Worm (Caenorhabditis elegans) whole organism, L1 larva: Measurements from ENCODE around the gene parg-2.

ENCODE experiments used
- C16A3.4 ChIP-seq: fragments of 150-350 bp; optimal IDR thresholded peaks from 2 replicates; lab custom pipeline; 2014; ENCODE audit warnings: missing biosample characterization, missing genetic modification characterization
- C34B4.2 ChIP-seq: sonication (generic microtip); optimal IDR thresholded peaks from 2 replicates; lab custom pipeline; 2017; ENCODE audit warnings: mild to moderate bottlenecking, missing genetic modification characterization, missing compliant biosample characterization
- F16B12.6 ChIP-seq: fragments of 150-350 bp; optimal IDR thresholded peaks from 2 replicates; lab custom pipeline; 2014; ENCODE audit warnings: missing biosample characterization, missing genetic modification characterization
- aha-1 ChIP-seq: fragments of 150-350 bp; optimal IDR thresholded peaks from 2 replicates; lab custom pipeline; 2014; ENCODE audit warnings: missing biosample characterization, missing genetic modification characterization
- alr-1 ChIP-seq: fragments of 200-800 bp; sonication (Bioruptor generic); optimal IDR thresholded peaks from 2 replicates; lab custom pipeline; 2018; ENCODE audit warnings: borderline replicate concordance, mild to moderate bottlenecking, missing genetic modification characterization, missing compliant biosample characterization
- aly-2 ChIP-seq: fragments of 150-350 bp; optimal IDR thresholded peaks from 2 replicates; lab custom pipeline; 2014; ENCODE audit warnings: missing biosample characterization, missing genetic modification characterization
- ama-1 ChIP-seq: fragments of 150-350 bp; optimal IDR thresholded peaks from 2 replicates; lab custom pipeline; 2014
- blmp-1 ChIP-seq: fragments of 150-350 bp; optimal IDR thresholded peaks from 2 replicates; lab custom pipeline; 2014; ENCODE audit warnings: missing biosample characterization, missing genetic modification characterization
- ceh-82 ChIP-seq, 3 experiments: fragments of 150-350 bp in 1 of 3; sonication (generic microtip) in 2 of 3; optimal IDR thresholded peaks; 2 replicates each; lab custom pipeline; 2014 to 2017; ENCODE audit warnings: missing biosample characterization in 3 of 3, missing genetic modification characterization in 3 of 3
- ceh-88 ChIP-seq: fragments of 200-800 bp; sonication (Bioruptor generic); IDR thresholded peaks from 2 replicates; pipeline ENCODE4 v1.3.6; 2022; ENCODE audit warnings: missing genetic modification characterization, missing compliant biosample characterization
- ceh-90 ChIP-seq: sonication (generic microtip); optimal IDR thresholded peaks from 2 replicates; lab custom pipeline; 2016; ENCODE audit warnings: missing genetic modification characterization, missing compliant biosample characterization
- dsc-1 ChIP-seq: sonication (generic microtip); optimal IDR thresholded peaks from 2 replicates; lab custom pipeline; 2016; ENCODE audit warnings: mild to moderate bottlenecking, missing genetic modification characterization, missing compliant biosample characterization
- efl-1 ChIP-seq, 4 experiments: fragments of 150-350 bp; optimal IDR thresholded peaks in 3 of 4; peaks in 1 of 4; 1 replicate in 1 of 4; 2 replicates in 3 of 4; lab custom pipeline; 2014; ENCODE audit warnings: missing biosample characterization in 2 of 4, missing genetic modification characterization in 2 of 4, missing genetic modification reagents in 2 of 4
- egl-13 ChIP-seq: sonication (generic microtip); optimal IDR thresholded peaks from 2 replicates; lab custom pipeline; 2016; ENCODE audit warnings: missing genotype, missing genetic modification reagents, missing genetic modification characterization, missing compliant biosample characterization
- elt-2 ChIP-seq: sonication (generic microtip); optimal IDR thresholded peaks from 2 replicates; lab custom pipeline; 2016; ENCODE audit warnings: missing genetic modification characterization, mild to moderate bottlenecking, inconsistent platforms, missing compliant biosample characterization, missing genetic modification reagents
- elt-3 ChIP-seq, 6 experiments: fragments of 150-350 bp in 1 of 6; sonication (generic microtip); optimal IDR thresholded peaks; 2 replicates each; lab custom pipeline; 2017 to 2018; ENCODE audit warnings: missing biosample characterization in 6 of 6, missing genetic modification characterization in 6 of 6, inconsistent platforms in 1 of 6
- ets-5 ChIP-seq: fragments of 200-800 bp; sonication (Bioruptor generic); IDR thresholded peaks from 2 replicates; pipeline ENCODE4 v1.3.6; 2022; ENCODE audit warnings: missing genetic modification characterization, missing compliant biosample characterization
- fos-1 ChIP-seq: fragments of 150-350 bp; optimal IDR thresholded peaks from 2 replicates; lab custom pipeline; 2014; ENCODE audit warnings: missing biosample characterization, missing genetic modification characterization
- grh-1 ChIP-seq: fragments of 200-800 bp; sonication (Bioruptor generic); IDR thresholded peaks from 2 replicates; pipeline ENCODE4 v1.3.6; 2022; ENCODE audit warnings: missing genetic modification reagents, missing genetic modification characterization, missing compliant biosample characterization
- irx-1 ChIP-seq: sonication (generic microtip); optimal IDR thresholded peaks from 2 replicates; lab custom pipeline; 2016; ENCODE audit warnings: missing genetic modification characterization, missing compliant biosample characterization
- isw-1 ChIP-seq: fragments of 200-800 bp; sonication (Bioruptor generic); IDR thresholded peaks from 2 replicates; pipeline ENCODE4 v1.3.6; 2022; ENCODE audit warnings: missing genetic modification characterization, missing compliant biosample characterization
- jun-1 ChIP-seq: fragments of 150-350 bp; optimal IDR thresholded peaks from 2 replicates; lab custom pipeline; 2014; ENCODE audit warnings: missing biosample characterization, missing genetic modification reagents, missing genetic modification characterization
- lin-13 ChIP-seq: fragments of 150-350 bp; optimal IDR thresholded peaks from 2 replicates; lab custom pipeline; 2014; ENCODE audit warnings: missing biosample characterization, missing genetic modification reagents, missing genetic modification characterization
- lin-14 ChIP-seq: fragments of 200-800 bp; sonication (Bioruptor generic); optimal IDR thresholded peaks from 2 replicates; lab custom pipeline; 2018; ENCODE audit warnings: mild to moderate bottlenecking, missing genetic modification characterization, moderate library complexity, missing compliant biosample characterization
- lin-39 ChIP-seq: fragments of 150-350 bp; optimal IDR thresholded peaks from 2 replicates; lab custom pipeline; 2014; ENCODE audit warnings: missing biosample characterization, missing genetic modification reagents, missing genetic modification characterization
- lsy-2 ChIP-seq, 2 experiments: fragments of 150-350 bp; optimal IDR thresholded peaks; 2 replicates each; lab custom pipeline; 2014; ENCODE audit warnings: missing biosample characterization in 2 of 2, missing genetic modification characterization in 2 of 2
- mab-9 ChIP-seq: fragments of 200-800 bp; sonication (Bioruptor generic); IDR thresholded peaks from 2 replicates; pipeline ENCODE4 v1.3.6; 2022; ENCODE audit warnings: missing genetic modification reagents, missing genetic modification characterization, missing compliant biosample characterization
- mdl-1 ChIP-seq, 2 experiments: fragments of 150-350 bp; optimal IDR thresholded peaks; 2 replicates each; lab custom pipeline; 2014 to 2017; ENCODE audit warnings: missing biosample characterization in 2 of 2, missing genetic modification characterization in 2 of 2, inconsistent platforms in 1 of 2
- mep-1 ChIP-seq: fragments of 150-350 bp; optimal IDR thresholded peaks from 2 replicates; lab custom pipeline; 2014; ENCODE audit warnings: missing biosample characterization, missing genetic modification characterization
- nhr-11 ChIP-seq: fragments of 150-350 bp; optimal IDR thresholded peaks from 2 replicates; lab custom pipeline; 2014; ENCODE audit warnings: missing biosample characterization, missing genetic modification characterization
- nhr-19 ChIP-seq: fragments of 200-800 bp; sonication (Bioruptor generic); conservative IDR thresholded peaks from 2 replicates; pipeline ENCODE4 v1.3.6; 2022; ENCODE audit warnings: missing genetic modification characterization, missing compliant biosample characterization
- nhr-20 ChIP-seq: sonication (generic microtip); optimal IDR thresholded peaks from 2 replicates; lab custom pipeline; 2016; ENCODE audit warnings: mild to moderate bottlenecking, missing genetic modification characterization, missing compliant biosample characterization
- nhr-28 ChIP-seq: fragments of 150-350 bp; optimal IDR thresholded peaks from 2 replicates; lab custom pipeline; 2014; ENCODE audit warnings: missing biosample characterization, missing genetic modification characterization
- nhr-47 ChIP-seq: sonication (generic microtip); optimal IDR thresholded peaks from 2 replicates; lab custom pipeline; 2016; ENCODE audit warnings: mild to moderate bottlenecking, missing genetic modification characterization, moderate library complexity, missing compliant biosample characterization
- nhr-77 ChIP-seq: fragments of 150-350 bp; optimal IDR thresholded peaks from 2 replicates; lab custom pipeline; 2014; ENCODE audit warnings: missing biosample characterization, missing genetic modification characterization
- nhr-85 ChIP-seq: sonication (generic microtip); peaks from one replicate; lab custom pipeline; 2016; ENCODE audit warnings: missing genetic modification characterization, inconsistent platforms, missing compliant biosample characterization
- nhr-90 ChIP-seq: sonication (generic microtip); optimal IDR thresholded peaks from 2 replicates; lab custom pipeline; 2016; ENCODE audit warnings: mild to moderate bottlenecking, missing genetic modification characterization, missing compliant biosample characterization; ENCODE audit not compliant: poor library complexity
- pqm-1 ChIP-seq: sonication (generic microtip); optimal IDR thresholded peaks from 3 replicates; lab custom pipeline; 2017; ENCODE audit warnings: missing biosample characterization, missing genetic modification characterization
- rnt-1 ChIP-seq: sonication (generic microtip); optimal IDR thresholded peaks from 2 replicates; lab custom pipeline; 2016; ENCODE audit warnings: mild to moderate bottlenecking, missing genetic modification characterization, moderate library complexity, missing compliant biosample characterization
- skn-1 ChIP-seq: fragments of 150-350 bp; optimal IDR thresholded peaks from 2 replicates; lab custom pipeline; 2014; ENCODE audit warnings: missing biosample characterization, missing genetic modification characterization
- snpc-4 ChIP-seq: fragments of 150-350 bp; optimal IDR thresholded peaks from 2 replicates; lab custom pipeline; 2014; ENCODE audit warnings: missing biosample characterization, missing genetic modification characterization
- sox-4 ChIP-seq: sonication (generic microtip); optimal IDR thresholded peaks from 2 replicates; lab custom pipeline; 2016; ENCODE audit warnings: missing genetic modification characterization, missing compliant biosample characterization
- sup-37 ChIP-seq: fragments of 200-800 bp; sonication (Bioruptor generic); optimal IDR thresholded peaks from 2 replicates; lab custom pipeline; 2018; ENCODE audit warnings: mild to moderate bottlenecking, missing genetic modification characterization, missing compliant biosample characterization
- swsn-7 ChIP-seq: sonication (generic microtip); optimal IDR thresholded peaks from 2 replicates; lab custom pipeline; 2016; ENCODE audit warnings: missing genetic modification characterization, missing compliant biosample characterization
- tbx-2 ChIP-seq: sonication (generic microtip); optimal IDR thresholded peaks from 2 replicates; lab custom pipeline; 2016; ENCODE audit warnings: missing genetic modification characterization, missing compliant biosample characterization
- unc-130 ChIP-seq: fragments of 150-350 bp; optimal IDR thresholded peaks from 2 replicates; lab custom pipeline; 2017; ENCODE audit warnings: missing biosample characterization, missing genetic modification characterization, inconsistent platforms
- unc-62 ChIP-seq: fragments of 150-350 bp; optimal IDR thresholded peaks from 2 replicates; lab custom pipeline; 2014; ENCODE audit warnings: missing biosample characterization, missing genetic modification reagents, missing genetic modification characterization
- unc-86 ChIP-seq: sonication (generic microtip); optimal IDR thresholded peaks from 2 replicates; lab custom pipeline; 2016; ENCODE audit warnings: missing genetic modification characterization, missing compliant biosample characterization
- unc-98 ChIP-seq: fragments of 200-800 bp; sonication (Bioruptor generic); IDR thresholded peaks from 2 replicates; pipeline ENCODE4 v1.3.6; 2022; ENCODE audit warnings: missing genetic modification characterization, missing compliant biosample characterization
- zip-4 ChIP-seq: fragments of 200-800 bp; sonication (Bioruptor generic); optimal IDR thresholded peaks from 2 replicates; lab custom pipeline; 2018; ENCODE audit warnings: mild to moderate bottlenecking, missing genetic modification characterization, moderate library complexity, missing compliant biosample characterization
- ztf-11 ChIP-seq, 2 experiments: sonication (generic microtip); optimal IDR thresholded peaks; 2 replicates each; lab custom pipeline; 2016 to 2017; ENCODE audit warnings: missing genetic modification characterization in 2 of 2, missing biosample characterization in 1 of 2, missing compliant biosample characterization in 1 of 2
- ztf-4 ChIP-seq: fragments of 150-350 bp; optimal IDR thresholded peaks from 2 replicates; lab custom pipeline; 2014; ENCODE audit warnings: missing biosample characterization, missing genetic modification characterization

Gene parg-2

DNA sequence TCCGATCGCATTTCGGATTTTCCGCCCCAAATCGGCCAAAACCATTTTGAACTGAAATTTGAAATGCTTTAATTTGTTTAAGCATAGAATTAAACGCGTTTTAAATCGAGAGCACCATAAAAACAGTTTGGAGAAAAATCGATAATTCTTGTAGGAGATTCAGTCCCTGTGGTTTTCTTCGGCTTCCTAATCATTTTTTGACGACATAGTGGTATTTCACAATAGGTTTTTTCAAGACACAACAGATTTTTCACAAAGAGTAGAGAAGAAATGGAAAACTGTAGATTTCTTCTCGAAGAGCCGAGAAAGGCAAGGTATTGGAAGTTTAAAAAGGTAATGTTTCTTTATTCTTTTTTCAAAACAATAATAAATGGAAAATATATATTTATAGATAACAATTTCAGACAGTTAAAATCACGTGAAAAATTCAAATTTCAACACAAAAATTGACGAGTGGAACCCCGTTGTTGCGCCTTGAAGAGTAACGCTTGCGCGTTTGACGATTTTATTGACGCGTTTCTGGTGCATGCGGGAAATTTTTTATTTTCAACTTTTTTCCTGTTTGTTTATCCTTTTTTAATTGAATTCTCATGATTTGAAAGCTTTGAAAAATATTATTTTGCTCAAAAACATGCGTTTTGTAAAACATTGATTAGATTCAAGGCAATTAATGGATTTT is 28.9 kb upstream of the parg-2 start, which contains the start of gene F21D5.7:
TSS of gene F21D5.7 (minus strand) at position 51 of the 679 bp plus-strand sequence.
- TF ChIP-seq lin-39 (tag; lab: Kevin White, UChicago) (peak; percentile 79), unc-62 (GFP tag; lab: Kevin White, UChicago) (no peak), elt-2 (peak; percentile 81), ceh-88 (GFP tag; lab: Robert Waterston, UW) (peak; percentile 36; the same call in 1 of the 2 replicates), fos-1 (peak; percentile 58), dsc-1 (tag; lab: Kevin White, UChicago) (peak; percentile 80), elt-3 (tag; optimal IDR thresholded peaks at IDR 0.05; lab: Kevin White, UChicago) (peak in 2 of 6 experiments; percentile 66 to 77), rnt-1 (tag; lab: Kevin White, UChicago) (peak; percentile 87), nhr-90 (tag; lab: Kevin White, UChicago) (peak; percentile 86), snpc-4 (tag; lab: Kevin White, UChicago) (peak; percentile 45), isw-1 (GFP tag; lab: Robert Waterston, UW) (peak; percentile 68), aly-2 (tag; lab: Kevin White, UChicago) (no peak), pqm-1 (tag; lab: Kevin White, UChicago) (no peak), zip-4 (GFP tag; lab: Kevin White, UChicago) (peak; percentile 62), ets-5 (no peak), mep-1 (tag; lab: Kevin White, UChicago) (peak; percentile 90), unc-86 (peak; percentile 67), skn-1 (peak; percentile 82), jun-1 (tag; lab: Kevin White, UChicago) (peak; percentile 68), egl-13 (tag; lab: Kevin White, UChicago) (peak; percentile 66), aha-1 (tag; lab: Kevin White, UChicago) (peak; percentile 43), swsn-7 (peak; percentile 85), efl-1 (optimal IDR thresholded peaks at IDR 0.05; lab: Kevin White, UChicago) (peak; percentile 75 to 86), efl-1 (GFP tag; optimal IDR thresholded peaks at IDR 0.05 in 1 of 2; lab: Kevin White, UChicago) (peak; percentile 86 to 98), alr-1 (tag; lab: Kevin White, UChicago) (no peak), mab-9 (no peak), nhr-85 (tag; lab: Kevin White, UChicago) (peak; percentile 89), unc-98 (GFP tag; lab: Robert Waterston, UW) (no peak), grh-1 (peak; percentile 61), irx-1 (peak; percentile 80), nhr-77 (tag; lab: Kevin White, UChicago) (peak; percentile 56), nhr-11 (tag; lab: Kevin White, UChicago) (peak; percentile 61), ztf-4 (tag; lab: Kevin White, UChicago) (peak; percentile 33), blmp-1 (tag; lab: Kevin White, UChicago) (peak; percentile 37), mdl-1 (tag; optimal IDR thresholded peaks at IDR 0.05; lab: Kevin White, UChicago) (peak in 1 of 2 experiments; percentile 79), C16A3.4 (tag; lab: Kevin White, UChicago) (peak; percentile 67), ceh-82 (tag; optimal IDR thresholded peaks at IDR 0.05; lab: Kevin White, UChicago) (peak; percentile 70 to 79 (median 73)), lsy-2 (tag; optimal IDR thresholded peaks at IDR 0.05; lab: Kevin White, UChicago) (peak; percentile 86 to 88), nhr-20 (tag; lab: Kevin White, UChicago) (peak; percentile 83), unc-130 (tag; lab: Kevin White, UChicago) (peak; percentile 60), sup-37 (GFP tag; lab: Kevin White, UChicago) (no peak), nhr-19 (GFP tag; lab: Robert Waterston, UW) (peak; percentile 84), nhr-28 (tag; lab: Kevin White, UChicago) (no peak), C34B4.2 (tag; lab: Kevin White, UChicago) (no peak), ama-1 (lab: Kevin White, UChicago) (no peak), ceh-90 (no peak), lin-14 (GFP tag; lab: Kevin White, UChicago) (peak; percentile 87), sox-4 (peak; percentile 23), F16B12.6 (tag; lab: Kevin White, UChicago) (peak; percentile 51), nhr-47 (tag; lab: Kevin White, UChicago) (peak; percentile 85), lin-13 (GFP tag; lab: Kevin White, UChicago) (peak; percentile 72), tbx-2 (tag; lab: Kevin White, UChicago) (peak; percentile 83), ztf-11 (tag; optimal IDR thresholded peaks at IDR 0.05; lab: Kevin White, UChicago) (peak in 1 of 2 experiments; percentile 25)
